Worm (Caenorhabditis elegans) whole organism, L2 larva: ENCODE data around the gene F47B7.4.

Experiments used
- R02D3.7 ChIP-seq: fragments of 150-350 bp; optimal IDR thresholded peaks from 2 replicates; lab custom pipeline; 2014; ENCODE audit warnings: missing biosample characterization, missing genetic modification characterization
- egl-27 ChIP-seq: sonication (generic microtip); optimal IDR thresholded peaks from 3 replicates; lab custom pipeline; 2017; ENCODE audit warnings: missing biosample characterization, missing genetic modification reagents, missing genetic modification characterization
- elt-3 ChIP-seq: sonication (generic microtip); optimal IDR thresholded peaks from 2 replicates; lab custom pipeline; 2017; ENCODE audit warnings: missing biosample characterization, missing genetic modification characterization
- lin-13 ChIP-seq: fragments of 150-350 bp; optimal IDR thresholded peaks from 2 replicates; lab custom pipeline; 2014; ENCODE audit warnings: missing biosample characterization, missing genetic modification reagents, missing genetic modification characterization
- lin-39 ChIP-seq: fragments of 150-350 bp; optimal IDR thresholded peaks from 2 replicates; lab custom pipeline; 2014; ENCODE audit warnings: missing biosample characterization, missing genetic modification reagents, missing genetic modification characterization
- mbf-1 ChIP-seq: sonication (generic microtip); optimal IDR thresholded peaks from 2 replicates; lab custom pipeline; 2017; ENCODE audit warnings: missing biosample characterization, missing genetic modification characterization
- nhr-11 ChIP-seq: fragments of 150-350 bp; optimal IDR thresholded peaks from 2 replicates; lab custom pipeline; 2014; ENCODE audit warnings: missing biosample characterization, missing genetic modification characterization
- nhr-77 ChIP-seq: fragments of 150-350 bp; optimal IDR thresholded peaks from 2 replicates; lab custom pipeline; 2014; ENCODE audit warnings: missing biosample characterization, missing genetic modification characterization
- skn-1 ChIP-seq: sonication (generic microtip); optimal IDR thresholded peaks from 2 replicates; lab custom pipeline; 2017; ENCODE audit warnings: missing biosample characterization, missing genetic modification characterization
- unc-39 ChIP-seq: fragments of 150-350 bp; optimal IDR thresholded peaks from 2 replicates; lab custom pipeline; 2014; ENCODE audit warnings: missing biosample characterization, missing genetic modification characterization
- unc-62 ChIP-seq: fragments of 150-350 bp; optimal IDR thresholded peaks from 2 replicates; lab custom pipeline; 2014; ENCODE audit warnings: missing biosample characterization, missing genetic modification reagents, missing genetic modification characterization
- ztf-4 ChIP-seq: fragments of 150-350 bp; optimal IDR thresholded peaks from 2 replicates; lab custom pipeline; 2014; ENCODE audit warnings: missing biosample characterization, missing genetic modification characterization

ce11 chrX:3762410-3762809 lies 4.0 kb downstream of the F47B7.4 start, which contains the start of gene T14G12.11:
- TF ChIP-seq skn-1 (tag; lab: Kevin White, UChicago) (no peak), egl-27 (tag; lab: Kevin White, UChicago) (no peak), lin-13 (GFP tag; lab: Kevin White, UChicago) (no peak), lin-39 (no peak), unc-62 (GFP tag; lab: Kevin White, UChicago) (no peak), nhr-77 (tag; lab: Kevin White, UChicago) (no peak), ztf-4 (tag; lab: Kevin White, UChicago) (no peak), mbf-1 (tag; lab: Kevin White, UChicago) (no peak), R02D3.7 (tag; lab: Kevin White, UChicago) (no peak), unc-39 (tag; lab: Kevin White, UChicago) (no peak), elt-3 (no peak), nhr-11 (tag; lab: Kevin White, UChicago) (no peak)
